Worm (Caenorhabditis elegans) whole organism, L2 larva: Measurements from ENCODE around the gene isy-1.

Experiments used
- C34F6.9 ChIP-seq: fragments of 150-350 bp; optimal IDR thresholded peaks from 2 replicates; lab custom pipeline; 2014; ENCODE audit warnings: missing biosample characterization, missing genetic modification characterization
- F13H6.1 ChIP-seq: sonication (generic microtip); optimal IDR thresholded peaks from 2 replicates; lab custom pipeline; 2016; ENCODE audit warnings: missing genetic modification characterization, missing compliant biosample characterization
- R02D3.7 ChIP-seq: fragments of 150-350 bp; optimal IDR thresholded peaks from 2 replicates; lab custom pipeline; 2014; ENCODE audit warnings: missing biosample characterization, missing genetic modification characterization
- Y55F3AM.14 ChIP-seq: fragments of 200-800 bp; sonication (Bioruptor generic); optimal IDR thresholded peaks from 2 replicates; lab custom pipeline; 2018; ENCODE audit warnings: mild to moderate bottlenecking, missing genetic modification characterization, missing compliant biosample characterization
- ZK546.5 ChIP-seq: sonication (generic microtip); optimal IDR thresholded peaks from 2 replicates; lab custom pipeline; 2017; ENCODE audit warnings: missing biosample characterization, missing genetic modification characterization
- aly-2 ChIP-seq: fragments of 150-350 bp; optimal IDR thresholded peaks from 2 replicates; lab custom pipeline; 2014; ENCODE audit warnings: missing biosample characterization, missing genetic modification characterization
- ama-1 ChIP-seq: fragments of 150-350 bp; optimal IDR thresholded peaks from 2 replicates; lab custom pipeline; 2018; ENCODE audit warnings: inconsistent platforms
- blmp-1 ChIP-seq: sonication (generic microtip); optimal IDR thresholded peaks from 2 replicates; lab custom pipeline; 2017; ENCODE audit warnings: missing genetic modification characterization, mild to moderate bottlenecking, missing compliant biosample characterization, antibody characterized with exemption, moderate library complexity; ENCODE audit not compliant: insufficient read depth
- ceh-82 ChIP-seq: fragments of 150-350 bp; optimal IDR thresholded peaks from 2 replicates; lab custom pipeline; 2014; ENCODE audit warnings: missing biosample characterization, missing genetic modification characterization
- crh-2 ChIP-seq: sonication (generic microtip); optimal IDR thresholded peaks from 2 replicates; lab custom pipeline; 2017; ENCODE audit warnings: missing biosample characterization, missing genetic modification characterization
- dmd-4 ChIP-seq: sonication (generic microtip); optimal IDR thresholded peaks from 2 replicates; lab custom pipeline; 2017; ENCODE audit warnings: missing biosample characterization, missing genetic modification characterization
- egl-27 ChIP-seq: sonication (generic microtip); optimal IDR thresholded peaks from 3 replicates; lab custom pipeline; 2017; ENCODE audit warnings: missing biosample characterization, missing genetic modification reagents, missing genetic modification characterization
- elt-1 ChIP-seq: fragments of 150-350 bp; optimal IDR thresholded peaks from 2 replicates; lab custom pipeline; 2014; ENCODE audit warnings: missing biosample characterization, missing genetic modification characterization
- elt-3 ChIP-seq: sonication (generic microtip); optimal IDR thresholded peaks from 2 replicates; lab custom pipeline; 2017; ENCODE audit warnings: missing biosample characterization, missing genetic modification characterization
- fos-1 ChIP-seq: fragments of 150-350 bp; optimal IDR thresholded peaks from 2 replicates; lab custom pipeline; 2014; ENCODE audit warnings: missing biosample characterization, missing genetic modification characterization
- gmeb-1 ChIP-seq: fragments of 150-350 bp; optimal IDR thresholded peaks from 2 replicates; lab custom pipeline; 2014; ENCODE audit warnings: missing biosample characterization, missing genetic modification characterization
- lin-13 ChIP-seq: fragments of 150-350 bp; optimal IDR thresholded peaks from 2 replicates; lab custom pipeline; 2014; ENCODE audit warnings: missing biosample characterization, missing genetic modification reagents, missing genetic modification characterization
- lin-39 ChIP-seq: fragments of 150-350 bp; optimal IDR thresholded peaks from 2 replicates; lab custom pipeline; 2014; ENCODE audit warnings: missing biosample characterization, missing genetic modification reagents, missing genetic modification characterization
- lsy-2 ChIP-seq, 2 experiments: fragments of 150-350 bp in 1 of 2; sonication (generic microtip) in 1 of 2; optimal IDR thresholded peaks; 2 replicates each; lab custom pipeline; 2014 to 2017; ENCODE audit warnings: missing biosample characterization in 2 of 2, missing genetic modification characterization in 2 of 2
- mab-5 ChIP-seq: fragments of 150-350 bp; optimal IDR thresholded peaks from 2 replicates; lab custom pipeline; 2014; ENCODE audit warnings: missing biosample characterization, missing genetic modification characterization
- mbf-1 ChIP-seq: sonication (generic microtip); optimal IDR thresholded peaks from 2 replicates; lab custom pipeline; 2017; ENCODE audit warnings: missing biosample characterization, missing genetic modification characterization
- mdl-1 ChIP-seq, 2 experiments: fragments of 150-350 bp in 1 of 2; sonication (generic microtip) in 1 of 2; optimal IDR thresholded peaks; 2 replicates each; lab custom pipeline; 2017; ENCODE audit warnings: missing biosample characterization in 2 of 2, missing genetic modification characterization in 2 of 2
- nhr-12 ChIP-seq: fragments of 150-350 bp; optimal IDR thresholded peaks from 2 replicates; lab custom pipeline; 2014; ENCODE audit warnings: missing biosample characterization, missing genetic modification characterization
- nhr-129 ChIP-seq: fragments of 150-350 bp; optimal IDR thresholded peaks from 2 replicates; lab custom pipeline; 2014; ENCODE audit warnings: missing biosample characterization, missing genetic modification characterization
- nhr-21 ChIP-seq: fragments of 150-350 bp; optimal IDR thresholded peaks from 2 replicates; lab custom pipeline; 2014; ENCODE audit warnings: missing biosample characterization, missing genetic modification characterization
- nhr-25 ChIP-seq: fragments of 150-350 bp; sonication (generic microtip); optimal IDR thresholded peaks from 3 replicates; lab custom pipeline; 2014; ENCODE audit warnings: missing biosample characterization, missing genetic modification characterization
- nhr-6 ChIP-seq: fragments of 150-350 bp; optimal IDR thresholded peaks from 2 replicates; lab custom pipeline; 2014; ENCODE audit warnings: missing biosample characterization, missing genetic modification characterization
- nhr-77 ChIP-seq: fragments of 150-350 bp; optimal IDR thresholded peaks from 2 replicates; lab custom pipeline; 2014; ENCODE audit warnings: missing biosample characterization, missing genetic modification characterization
- peb-1 ChIP-seq: fragments of 150-350 bp; optimal IDR thresholded peaks from 2 replicates; lab custom pipeline; 2014; ENCODE audit warnings: missing biosample characterization, missing genetic modification characterization
- sem-4 ChIP-seq: fragments of 150-350 bp; optimal IDR thresholded peaks from 2 replicates; lab custom pipeline; 2014; ENCODE audit warnings: missing biosample characterization, missing genetic modification reagents, missing genetic modification characterization
- skn-1 ChIP-seq: sonication (generic microtip); optimal IDR thresholded peaks from 2 replicates; lab custom pipeline; 2017; ENCODE audit warnings: missing biosample characterization, missing genetic modification characterization
- sma-3 ChIP-seq: sonication (generic microtip); optimal IDR thresholded peaks from 2 replicates; lab custom pipeline; 2016; ENCODE audit warnings: missing genetic modification reagents, missing genetic modification characterization, missing compliant biosample characterization
- sma-9 ChIP-seq, 2 experiments: fragments of 150-350 bp in 1 of 2; sonication (generic microtip) in 1 of 2; optimal IDR thresholded peaks; 2 replicates each; lab custom pipeline; 2014 to 2016; ENCODE audit warnings: missing genetic modification characterization in 2 of 2, mild to moderate bottlenecking in 1 of 2, missing biosample characterization in 1 of 2, missing compliant biosample characterization in 1 of 2, missing genetic modification reagents in 1 of 2, moderate library complexity in 1 of 2
- unc-39 ChIP-seq: fragments of 150-350 bp; optimal IDR thresholded peaks from 2 replicates; lab custom pipeline; 2014; ENCODE audit warnings: missing biosample characterization, missing genetic modification characterization
- unc-55 ChIP-seq: fragments of 150-350 bp; sonication (generic microtip); optimal IDR thresholded peaks from 3 replicates; lab custom pipeline; 2014; ENCODE audit warnings: missing biosample characterization, missing genetic modification reagents, missing genetic modification characterization
- unc-62 ChIP-seq: fragments of 150-350 bp; optimal IDR thresholded peaks from 2 replicates; lab custom pipeline; 2014; ENCODE audit warnings: missing biosample characterization, missing genetic modification reagents, missing genetic modification characterization
- zag-1 ChIP-seq: fragments of 150-350 bp; optimal IDR thresholded peaks from 2 replicates; lab custom pipeline; 2014; ENCODE audit warnings: missing biosample characterization, missing genetic modification characterization
- ztf-1 ChIP-seq: fragments of 200-800 bp; sonication (Bioruptor generic); conservative IDR thresholded peaks from 2 replicates; pipeline ENCODE4 v1.3.6; 2022; ENCODE audit warnings: missing genetic modification characterization, missing compliant biosample characterization
- ztf-11 ChIP-seq: sonication (generic microtip); optimal IDR thresholded peaks from 2 replicates; lab custom pipeline; 2017; ENCODE audit warnings: missing biosample characterization, missing genetic modification characterization
- ztf-4 ChIP-seq: fragments of 150-350 bp; optimal IDR thresholded peaks from 2 replicates; lab custom pipeline; 2014; ENCODE audit warnings: missing biosample characterization, missing genetic modification characterization

Gene isy-1

DNA sequence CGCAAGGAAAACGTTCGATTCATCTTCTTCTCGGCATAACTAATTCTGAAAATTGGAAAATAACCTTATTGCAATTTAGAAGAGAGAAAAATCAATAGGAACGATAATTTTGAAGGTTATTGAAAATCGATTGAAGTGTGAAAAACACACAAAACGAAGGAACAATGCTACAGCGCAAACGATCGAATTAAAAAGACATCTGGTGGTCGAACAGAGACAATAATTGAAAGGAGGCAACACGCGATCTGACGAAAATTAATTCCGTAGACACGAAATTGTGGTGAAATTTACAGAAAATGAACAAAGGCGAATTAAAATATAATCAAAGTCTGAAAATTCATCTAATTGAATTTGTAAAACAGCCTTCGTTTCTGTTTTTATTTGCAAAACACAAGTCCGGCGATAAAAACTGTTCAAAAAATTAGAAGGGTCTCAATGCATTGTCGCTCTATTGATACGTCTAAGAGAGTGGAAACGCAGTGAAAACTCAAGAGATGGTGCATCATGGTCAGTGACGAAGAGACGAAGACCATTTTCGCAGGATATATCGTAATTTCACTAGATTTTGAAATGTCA lies 39.0 kb upstream of the isy-1 start, which contains the start of gene pak-2:
Gene pak-2 (minus strand): TSS at position 51 of the 576 bp plus-strand sequence.
- TF ChIP-seq mbf-1 (tag; lab: Kevin White, UChicago) (no peak), peb-1 (tag; lab: Kevin White, UChicago) (no peak), nhr-21 (tag; lab: Kevin White, UChicago) (peak; percentile 39), ztf-4 (tag; lab: Kevin White, UChicago) (no peak), elt-3 (tag; lab: Kevin White, UChicago) (no peak), unc-55 (GFP tag; lab: Kevin White, UChicago) (peak; percentile 95), elt-1 (tag; lab: Kevin White, UChicago) (no peak), crh-2 (peak; percentile 74), lsy-2 (tag; optimal IDR thresholded peaks at IDR 0.05; lab: Kevin White, UChicago) (peak; percentile 38 to 85), ztf-11 (tag; lab: Kevin White, UChicago) (no peak), nhr-25 (tag; lab: Kevin White, UChicago) (peak; percentile 76), zag-1 (tag; lab: Kevin White, UChicago) (peak; percentile 12), sma-3 (peak; percentile 93), mab-5 (tag; lab: Kevin White, UChicago) (no peak), Y55F3AM.14 (GFP tag; lab: Kevin White, UChicago) (peak; percentile 37), skn-1 (tag; lab: Kevin White, UChicago) (no peak), blmp-1 (tag; lab: Kevin White, UChicago) (peak; percentile 39), unc-62 (no peak), sem-4 (tag; lab: Kevin White, UChicago) (peak; percentile 45), gmeb-1 (tag; lab: Kevin White, UChicago) (peak; percentile 69), F13H6.1 (peak; percentile 81), ztf-1 (GFP tag; lab: Robert Waterston, UW) (no peak), nhr-129 (tag; lab: Kevin White, UChicago) (peak; percentile 90), sma-9 (GFP tag; optimal IDR thresholded peaks at IDR 0.05; lab: Kevin White, UChicago) (peak; percentile 62), sma-9 (tag; optimal IDR thresholded peaks at IDR 0.05; lab: Kevin White, UChicago) (no peak), nhr-12 (no peak), fos-1 (peak; percentile 76), ama-1 (lab: Kevin White, UChicago) (no peak), C34F6.9 (tag; lab: Kevin White, UChicago) (peak; percentile 93), nhr-6 (tag; lab: Kevin White, UChicago) (peak; percentile 75), lin-39 (tag; lab: Kevin White, UChicago) (no peak), mdl-1 (tag; optimal IDR thresholded peaks at IDR 0.05; lab: Kevin White, UChicago) (no peak), R02D3.7 (no peak), egl-27 (peak; percentile 55), lin-13 (GFP tag; lab: Kevin White, UChicago) (peak; percentile 84), dmd-4 (tag; lab: Kevin White, UChicago) (no peak)

DNA sequence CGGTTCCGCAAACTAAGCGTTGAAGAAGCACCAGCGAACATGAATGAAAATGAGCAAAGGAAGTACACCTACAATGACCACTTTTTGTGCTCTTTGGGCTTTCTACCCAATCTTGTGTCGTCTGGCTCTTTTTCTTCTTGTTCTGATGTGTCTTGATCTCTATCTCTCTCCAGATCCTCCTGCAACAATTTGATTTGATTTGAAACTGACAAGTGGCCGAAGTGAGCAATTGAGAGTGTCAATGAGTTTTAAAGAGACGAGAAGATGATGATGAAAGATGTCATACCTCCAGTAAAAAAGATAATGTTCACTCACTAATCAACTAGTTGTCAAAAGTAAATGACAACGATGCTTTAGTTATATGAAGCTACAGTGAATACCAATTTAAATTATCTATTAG lies 34.2 kb upstream of the isy-1 start, which contains the start of gene pptr-2:
Gene pptr-2 (minus strand): TSS at position 184 of the 400 bp plus-strand sequence.
- TF ChIP-seq zag-1 (tag; lab: Kevin White, UChicago) (no peak), ceh-82 (tag; lab: Kevin White, UChicago) (no peak), C34F6.9 (tag; lab: Kevin White, UChicago) (peak; percentile 16), ZK546.5 (tag; lab: Kevin White, UChicago) (no peak), dmd-4 (tag; lab: Kevin White, UChicago) (no peak), sem-4 (tag; lab: Kevin White, UChicago) (peak; percentile 22), nhr-129 (tag; lab: Kevin White, UChicago) (peak; percentile 59), gmeb-1 (tag; lab: Kevin White, UChicago) (no peak), mdl-1 (tag; optimal IDR thresholded peaks at IDR 0.05; lab: Kevin White, UChicago) (no peak), aly-2 (tag; lab: Kevin White, UChicago) (no peak), sma-9 (GFP tag; optimal IDR thresholded peaks at IDR 0.05; lab: Kevin White, UChicago) (peak; percentile 14), sma-9 (tag; optimal IDR thresholded peaks at IDR 0.05; lab: Kevin White, UChicago) (no peak), lin-39 (tag; lab: Kevin White, UChicago) (no peak), unc-39 (tag; lab: Kevin White, UChicago) (no peak), nhr-77 (tag; lab: Kevin White, UChicago) (no peak), F13H6.1 (peak; percentile 41)
- TF ChIP-seq, all 48 proteins: peak for 5
